Worm (Caenorhabditis elegans): ENCODE results near the gene gem-1.
A peak's percentile ranks its signal among the peaks of the same experiment; 100 is the strongest.

gem-1 gene

DNA sequence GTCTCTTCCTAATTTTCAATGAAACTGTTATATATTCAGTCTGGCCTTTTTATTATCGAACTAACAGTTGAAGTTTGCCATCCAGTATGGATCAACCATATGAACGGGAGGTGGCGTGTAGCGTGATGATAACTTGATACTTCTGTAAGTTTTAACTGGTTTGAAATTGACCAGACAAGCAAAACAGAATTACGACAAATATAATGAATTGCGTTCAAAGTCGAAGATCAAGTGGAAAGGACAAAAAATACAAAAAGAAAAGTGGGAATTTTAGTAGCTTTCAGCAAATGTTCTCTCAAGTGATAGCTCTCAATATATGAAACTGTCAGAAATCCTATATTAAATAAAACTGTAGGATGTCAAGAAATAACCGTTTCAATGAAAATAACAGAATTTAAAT lies at the start of gene gem-1, which contains the start of gene C49F8.14:
Gene gem-1 (minus strand): TSS at position 142 of the 400 bp plus-strand sequence.
Gene C49F8.14 (minus strand): TSS at position 99 of the 400 bp plus-strand sequence.
- TF ChIP-seq drap-1 (GFP tag; optimal IDR thresholded peaks at IDR 0.05) = no peak
- TF ChIP-seq unc-62 (GFP tag; optimal IDR thresholded peaks at IDR 0.05) = no peak
- TF ChIP-seq nhr-76 (tag; optimal IDR thresholded peaks at IDR 0.05) = no peak
- TF ChIP-seq nhr-28 (tag; optimal IDR thresholded peaks at IDR 0.05) = no peak
- TF ChIP-seq ces-1 (GFP tag; optimal IDR thresholded peaks at IDR 0.05) = no peak
- TF ChIP-seq ztf-11 (tag; optimal IDR thresholded peaks at IDR 0.05) = no peak
- TF ChIP-seq hlh-1 (tag; optimal IDR thresholded peaks at IDR 0.05) = no peak
- TF ChIP-seq flh-1 (GFP tag; optimal IDR thresholded peaks at IDR 0.05) = no peak

DNA sequence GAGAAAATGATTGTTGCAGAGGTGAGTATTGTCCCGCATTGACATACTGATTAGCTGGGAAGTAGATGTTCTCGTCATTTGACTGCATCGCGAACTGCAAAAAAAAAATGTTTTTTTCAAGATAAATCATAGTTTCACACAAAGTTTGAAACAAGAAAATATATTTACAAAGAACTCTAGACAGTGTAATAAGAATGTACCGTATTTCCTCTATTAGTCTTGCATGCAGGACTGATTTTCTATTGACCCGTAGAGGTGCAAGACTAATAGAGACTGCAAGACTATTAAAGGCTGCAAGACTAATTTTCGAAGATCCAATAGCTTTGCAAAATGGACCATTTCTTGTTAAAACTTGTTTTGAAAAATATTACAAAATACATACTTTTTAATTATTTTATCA lies 46.5 kb upstream of the gem-1 start, which contains the start of gene fkh-3:
Gene fkh-3 (minus strand): TSS at position 101 of the 400 bp plus-strand sequence.
- TF ChIP-seq blmp-1 (tag; optimal IDR thresholded peaks at IDR 0.05) (no peak), ham-2 (GFP tag; optimal IDR thresholded peaks at IDR 0.05) (no peak), ceh-83 (GFP tag; optimal IDR thresholded peaks at IDR 0.05) (no peak), unc-62 (GFP tag; optimal IDR thresholded peaks at IDR 0.05) (no peak)

DNA sequence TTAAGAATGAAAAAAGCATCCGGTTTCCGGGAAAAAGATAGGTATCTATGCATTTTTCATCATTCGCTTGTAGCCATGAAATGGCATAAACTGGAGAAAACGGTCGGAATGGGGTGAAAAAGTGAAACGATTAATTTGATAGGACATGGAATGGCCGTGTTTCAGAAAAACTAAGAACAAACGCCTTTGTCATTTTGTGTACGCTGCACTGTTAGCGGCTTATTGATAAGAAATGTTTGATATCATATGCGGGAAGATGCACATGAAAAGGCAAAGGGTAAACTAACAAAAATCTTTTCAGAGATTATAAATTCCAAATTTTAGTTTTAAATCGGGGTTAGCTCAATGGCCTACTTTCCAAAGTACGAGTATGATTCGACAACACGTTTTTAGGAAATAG lies 44.3 kb upstream of the gem-1 start:
- TF ChIP-seq nhr-76 (tag; optimal IDR thresholded peaks at IDR 0.05) (no peak), mab-5 (tag; optimal IDR thresholded peaks at IDR 0.05) (no peak), ham-2 (GFP tag; optimal IDR thresholded peaks at IDR 0.05) (no peak), drap-1 (GFP tag; optimal IDR thresholded peaks at IDR 0.05) (no peak), sptf-1 (tag; optimal IDR thresholded peaks at IDR 0.05) (no peak), zip-8 (tag; optimal IDR thresholded peaks at IDR 0.05) (no peak), elt-3 (tag; optimal IDR thresholded peaks at IDR 0.05) (no peak), mls-2 (tag; optimal IDR thresholded peaks at IDR 0.05) (no peak), blmp-1 (tag; optimal IDR thresholded peaks at IDR 0.05) (no peak), mep-1 (tag; optimal IDR thresholded peaks at IDR 0.05) (no peak), unc-39 (tag; optimal IDR thresholded peaks at IDR 0.05) (no peak), ztf-11 (tag; optimal IDR thresholded peaks at IDR 0.05) (no peak), nhr-28 (tag; optimal IDR thresholded peaks at IDR 0.05) (no peak), snpc-4 (tag; optimal IDR thresholded peaks at IDR 0.05) (no peak), cnd-1 (tag; optimal IDR thresholded peaks at IDR 0.05) (no peak), sem-2 (GFP tag; optimal IDR thresholded peaks at IDR 0.05) (no peak), unc-120 (tag; optimal IDR thresholded peaks at IDR 0.05; ENCODE audit: poor library complexity, severe bottlenecking) (no peak)

- TF ChIP-seq ces-1 (GFP tag; optimal IDR thresholded peaks at IDR 0.05) (peak; percentile 26), ceh-83 (GFP tag; optimal IDR thresholded peaks at IDR 0.05) (no peak), bed-3 (GFP tag; optimal IDR thresholded peaks at IDR 0.05) (no peak), ham-2 (GFP tag; optimal IDR thresholded peaks at IDR 0.05) (peak; percentile 28), mab-5 (tag; optimal IDR thresholded peaks at IDR 0.05) (no peak), mep-1 (tag; optimal IDR thresholded peaks at IDR 0.05) (peak; percentile 15), nhr-2 (tag; optimal IDR thresholded peaks at IDR 0.05) (no peak), nhr-12 (tag; optimal IDR thresholded peaks at IDR 0.05) (no peak), hlh-1 (tag; optimal IDR thresholded peaks at IDR 0.05) (peak; percentile 12), blmp-1 (tag; optimal IDR thresholded peaks at IDR 0.05) (peak; percentile 21), ztf-11 (tag; optimal IDR thresholded peaks at IDR 0.05) (no peak), unc-62 (GFP tag; optimal IDR thresholded peaks at IDR 0.05) (peak; percentile 70), nhr-76 (tag; optimal IDR thresholded peaks at IDR 0.05) (no peak), unc-120 (tag; optimal IDR thresholded peaks at IDR 0.05; ENCODE audit: poor library complexity, severe bottlenecking) (no peak)
These were observed 43.1 kb upstream of the gem-1 start, which contains the start of gene C29F7.3 for ce11 chrX:13419884-13420339. TSS of gene C29F7.3 (minus strand) at chrX:13419934.

DNA sequence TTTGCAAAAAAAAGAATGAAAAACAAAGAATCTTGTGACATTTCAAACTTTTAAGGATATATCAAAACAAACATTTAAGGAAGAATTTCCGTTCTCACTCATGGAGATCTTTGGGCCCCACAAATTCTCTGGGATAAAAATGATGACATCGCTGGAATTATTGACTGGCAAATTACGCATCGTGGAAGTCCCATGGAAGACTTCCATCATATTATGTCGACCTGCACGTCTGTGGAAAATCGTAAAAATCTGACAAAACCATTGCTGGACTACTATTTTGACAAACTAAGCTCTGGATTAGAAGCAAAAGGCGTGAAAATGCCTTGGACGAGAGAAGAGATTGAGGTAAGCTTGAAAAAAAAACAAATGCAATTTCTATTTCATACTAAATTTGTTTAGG lies 40.7 kb upstream of the gem-1 start:
- TF ChIP-seq nhr-12 (tag; optimal IDR thresholded peaks at IDR 0.05) (no peak), snpc-4 (tag; optimal IDR thresholded peaks at IDR 0.05) (no peak), M03D4.4 (tag; optimal IDR thresholded peaks at IDR 0.05) (no peak), nhr-2 (tag; optimal IDR thresholded peaks at IDR 0.05) (no peak), cnd-1 (tag; optimal IDR thresholded peaks at IDR 0.05) (no peak), lsy-2 (tag; optimal IDR thresholded peaks at IDR 0.05) (no peak), sem-2 (GFP tag; optimal IDR thresholded peaks at IDR 0.05) (no peak), ceh-39 (tag; optimal IDR thresholded peaks at IDR 0.05) (no peak), mls-2 (tag; optimal IDR thresholded peaks at IDR 0.05) (no peak), lin-32 (GFP tag; optimal IDR thresholded peaks at IDR 0.05) (no peak)

ce11 chrX:13415722-13416121 lies 38.9 kb upstream of the gem-1 start, which contains the start of gene C29F7.2:
TSS of gene C29F7.2 (plus strand) at chrX:13416078.
- TF ChIP-seq elt-3 (tag; optimal IDR thresholded peaks at IDR 0.05) (no peak), unc-39 (tag; optimal IDR thresholded peaks at IDR 0.05) (no peak), sem-2 (GFP tag; optimal IDR thresholded peaks at IDR 0.05) (no peak), mep-1 (tag; optimal IDR thresholded peaks at IDR 0.05) (no peak), ceh-43 (GFP tag; optimal IDR thresholded peaks at IDR 0.05) (no peak), nhr-12 (tag; optimal IDR thresholded peaks at IDR 0.05) (no peak), lsy-2 (tag; optimal IDR thresholded peaks at IDR 0.05) (no peak), mab-5 (tag; optimal IDR thresholded peaks at IDR 0.05) (no peak), bed-3 (GFP tag; optimal IDR thresholded peaks at IDR 0.05) (no peak), elt-1 (tag; optimal IDR thresholded peaks at IDR 0.05; ENCODE audit: borderline replicate concordance, insufficient read depth) (no peak), pha-4 (tag; optimal IDR thresholded peaks at IDR 0.05) (no peak), unc-62 (GFP tag; optimal IDR thresholded peaks at IDR 0.05) (no peak)

All from whole organism, mixed stage, embryonic.